Worm (Caenorhabditis elegans): ENCODE results near the gene lsm-7.

The lsm-7 gene

DNA sequence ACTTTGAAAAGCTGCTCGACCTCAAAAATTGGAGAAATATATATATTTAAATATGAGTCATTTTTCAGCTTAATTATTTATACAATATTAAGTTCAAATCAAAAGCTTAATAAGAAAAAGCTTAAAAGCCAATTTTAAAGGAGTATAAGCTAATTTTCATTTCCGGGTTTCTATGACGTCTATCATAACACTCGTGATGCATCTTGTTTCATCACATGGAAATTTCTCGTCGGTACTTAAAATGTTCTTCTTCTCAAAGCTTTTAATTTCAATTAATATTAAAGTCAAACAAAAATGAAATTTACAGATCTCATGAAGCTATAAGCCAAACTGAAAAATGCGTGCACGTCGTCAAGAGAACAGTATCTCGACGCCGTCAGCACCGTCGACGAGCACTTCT, 13.5 kb upstream of the lsm-7 start, which contains the start of gene rbr-2:
rbr-2 (plus strand) TSS at position 301 of the 400 bp plus-strand sequence.
- no peak for TF ChIP-seq nhr-25 (tag; optimal IDR thresholded peaks at IDR 0.05)
- no peak for TF ChIP-seq R02D3.7 (tag; optimal IDR thresholded peaks at IDR 0.05)
- TF ChIP-seq mdl-1 (tag; optimal IDR thresholded peaks at IDR 0.05) = no peak

DNA sequence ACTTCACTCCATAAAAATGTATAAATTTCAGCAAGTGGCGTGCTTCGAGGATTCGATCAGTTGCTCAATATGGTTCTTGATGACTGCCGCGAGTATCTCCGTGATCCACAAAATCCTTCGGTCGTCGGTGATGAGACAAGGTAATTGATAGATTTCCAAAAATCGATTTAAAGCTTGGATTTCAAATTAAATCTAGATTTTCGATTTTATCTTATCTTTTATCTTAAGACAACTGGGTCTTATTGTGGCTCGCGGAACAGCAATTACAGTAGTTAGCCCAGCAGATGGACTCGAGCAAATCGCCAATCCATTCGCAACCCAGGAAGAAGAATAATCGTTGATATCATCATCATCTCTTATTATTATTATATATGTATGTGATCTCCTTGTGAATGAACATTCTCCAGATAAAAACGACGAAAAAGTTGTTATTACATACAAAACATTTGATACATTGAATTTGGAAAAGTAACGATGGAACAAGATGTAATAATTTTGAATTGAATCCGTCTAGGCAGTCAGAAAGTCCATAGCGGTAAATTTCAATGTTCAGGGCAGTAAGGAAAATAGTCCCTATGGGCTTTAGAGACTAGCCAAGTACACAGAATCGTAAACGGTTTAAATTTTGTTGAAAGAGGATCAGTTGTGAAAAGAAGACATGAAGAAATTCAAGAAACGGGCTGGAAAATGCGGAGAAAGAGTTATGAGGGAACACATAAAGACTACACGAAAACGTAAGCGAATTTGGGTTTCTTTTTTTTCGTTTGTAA, 660 bp downstream of the lsm-7 start:
- TF ChIP-seq Y55F3AM.14 (GFP tag; optimal IDR thresholded peaks at IDR 0.05) = peak; percentile 57
- TF ChIP-seq nhr-12 (tag; optimal IDR thresholded peaks at IDR 0.05) = no peak
- TF ChIP-seq sem-4 (tag; optimal IDR thresholded peaks at IDR 0.05) = no peak
- no peak for TF ChIP-seq lin-11 (tag; optimal IDR thresholded peaks at IDR 0.05)
- no peak for TF ChIP-seq nhr-10 (tag; optimal IDR thresholded peaks at IDR 0.05)
- TF ChIP-seq lsy-2 (tag; optimal IDR thresholded peaks at IDR 0.05) = peak in 1 of 2 experiments; percentile 42
- no peak for TF ChIP-seq nhr-77 (tag; optimal IDR thresholded peaks at IDR 0.05)
- no peak for TF ChIP-seq unc-39 (tag; optimal IDR thresholded peaks at IDR 0.05)
- no peak for TF ChIP-seq lin-39 (tag; optimal IDR thresholded peaks at IDR 0.05)
- TF ChIP-seq nhr-21 (tag; optimal IDR thresholded peaks at IDR 0.05) = no peak
- peak; percentile 28 for TF ChIP-seq crh-2 (tag; optimal IDR thresholded peaks at IDR 0.05)
- no peak for TF ChIP-seq ZK546.5 (tag; optimal IDR thresholded peaks at IDR 0.05)
- TF ChIP-seq dmd-4 (tag; optimal IDR thresholded peaks at IDR 0.05) = no peak
- TF ChIP-seq mdl-1 (tag; optimal IDR thresholded peaks at IDR 0.05) = no peak
- TF ChIP-seq gmeb-1 (tag; optimal IDR thresholded peaks at IDR 0.05) = peak; percentile 13
- TF ChIP-seq C34F6.9 (tag; optimal IDR thresholded peaks at IDR 0.05) = no peak
- no peak for TF ChIP-seq R02D3.7 (tag; optimal IDR thresholded peaks at IDR 0.05)
- TF ChIP-seq elt-3 (tag; optimal IDR thresholded peaks at IDR 0.05) = no peak
- TF ChIP-seq nhr-25 (tag; optimal IDR thresholded peaks at IDR 0.05) = no peak
- no peak for TF ChIP-seq aly-2 (tag; optimal IDR thresholded peaks at IDR 0.05)
- TF ChIP-seq blmp-1 (tag; optimal IDR thresholded peaks at IDR 0.05; ENCODE audit: insufficient read depth) = no peak
- TF ChIP-seq nhr-129 (tag; optimal IDR thresholded peaks at IDR 0.05) = peak; percentile 36
- TF ChIP-seq zag-1 (tag; optimal IDR thresholded peaks at IDR 0.05) = no peak
- no peak for TF ChIP-seq ztf-11 (tag; optimal IDR thresholded peaks at IDR 0.05)
- no peak for TF ChIP-seq ceh-16 (tag; optimal IDR thresholded peaks at IDR 0.05)
- TF ChIP-seq lin-13 (GFP tag; optimal IDR thresholded peaks at IDR 0.05) = no peak
- no peak for TF ChIP-seq mbf-1 (tag; optimal IDR thresholded peaks at IDR 0.05)
- TF ChIP-seq mab-5 (tag; optimal IDR thresholded peaks at IDR 0.05) = no peak
- no peak for TF ChIP-seq nhr-11 (tag; optimal IDR thresholded peaks at IDR 0.05)
- no peak for TF ChIP-seq F13H6.1 (tag; optimal IDR thresholded peaks at IDR 0.05)
- peak; percentile 42 for TF ChIP-seq sma-9 (GFP tag; optimal IDR thresholded peaks at IDR 0.05)
- no peak for TF ChIP-seq sma-9 (tag; optimal IDR thresholded peaks at IDR 0.05)
- TF ChIP-seq snpc-4 (tag; optimal IDR thresholded peaks at IDR 0.05) = no peak
- TF ChIP-seq peb-1 (tag; optimal IDR thresholded peaks at IDR 0.05) = no peak
- TF ChIP-seq ztf-4 (tag; optimal IDR thresholded peaks at IDR 0.05) = peak; percentile 31
- TF ChIP-seq unc-62 (GFP tag; optimal IDR thresholded peaks at IDR 0.05) = no peak
- TF ChIP-seq unc-55 (GFP tag; optimal IDR thresholded peaks at IDR 0.05) = no peak
- TF ChIP-seq nhr-6 (tag; optimal IDR thresholded peaks at IDR 0.05) = peak; percentile 6
- TF ChIP-seq sma-3 (GFP tag; optimal IDR thresholded peaks at IDR 0.05) = no peak
- TF ChIP-seq nhr-237 (tag; optimal IDR thresholded peaks at IDR 0.05) = no peak
- peak; percentile 66 for TF ChIP-seq ama-1 (optimal IDR thresholded peaks at IDR 0.05)
- no peak for TF ChIP-seq elt-1 (tag; optimal IDR thresholded peaks at IDR 0.05)

DNA sequence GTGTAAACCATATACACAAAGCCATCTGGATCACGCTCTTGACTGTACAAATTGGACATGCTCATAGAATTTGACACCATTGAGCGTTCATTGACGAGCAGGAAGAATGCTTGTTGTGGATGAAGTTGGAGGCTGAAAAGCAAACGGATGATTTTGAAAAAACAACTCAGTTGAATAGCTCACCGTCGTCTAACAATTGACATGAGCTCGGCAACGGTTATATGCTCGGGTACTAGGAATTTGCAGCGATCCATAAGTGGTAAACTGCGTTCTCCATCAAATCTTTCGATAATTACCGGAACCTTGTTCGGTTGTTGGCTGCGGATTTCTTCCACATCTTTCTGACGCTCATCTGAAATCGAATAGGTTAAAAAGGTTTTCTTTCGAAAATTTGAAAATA, 1.5 kb downstream of the lsm-7 start:
- TF ChIP-seq elt-1 (tag; optimal IDR thresholded peaks at IDR 0.05) (no peak), gmeb-1 (tag; optimal IDR thresholded peaks at IDR 0.05) (no peak), ztf-11 (tag; optimal IDR thresholded peaks at IDR 0.05) (no peak), ceh-16 (tag; optimal IDR thresholded peaks at IDR 0.05) (no peak), sem-4 (tag; optimal IDR thresholded peaks at IDR 0.05) (no peak), lin-13 (GFP tag; optimal IDR thresholded peaks at IDR 0.05) (no peak), unc-39 (tag; optimal IDR thresholded peaks at IDR 0.05) (no peak), nhr-11 (tag; optimal IDR thresholded peaks at IDR 0.05) (no peak), blmp-1 (tag; optimal IDR thresholded peaks at IDR 0.05; ENCODE audit: insufficient read depth) (no peak), aly-2 (tag; optimal IDR thresholded peaks at IDR 0.05) (no peak), ceh-82 (tag; optimal IDR thresholded peaks at IDR 0.05) (no peak), nhr-129 (tag; optimal IDR thresholded peaks at IDR 0.05) (no peak), nhr-237 (tag; optimal IDR thresholded peaks at IDR 0.05) (no peak), R02D3.7 (tag; optimal IDR thresholded peaks at IDR 0.05) (no peak), nhr-77 (tag; optimal IDR thresholded peaks at IDR 0.05) (no peak), unc-55 (GFP tag; optimal IDR thresholded peaks at IDR 0.05) (no peak)

Measured in whole organism, L2 larva.